Fruit fly (Drosophila melanogaster) whole organism, embryonic: ENCODE data around the gene CG8892.

ENCODE experiments used
- bowl ChIP-seq: fragments of 200-800 bp; sonication (Bioruptor generic); IDR thresholded peaks from 2 replicates; pipeline ENCODE4 v1.3.6; 2022; ENCODE audit warnings: missing biosample characterization, missing genetic modification characterization
- ems ChIP-seq: fragments of 200-800 bp; sonication (Bioruptor generic); optimal IDR thresholded peaks from 3 replicates; lab custom pipeline; 2016; ENCODE audit warnings: missing biosample characterization, missing genetic modification characterization

DNA sequence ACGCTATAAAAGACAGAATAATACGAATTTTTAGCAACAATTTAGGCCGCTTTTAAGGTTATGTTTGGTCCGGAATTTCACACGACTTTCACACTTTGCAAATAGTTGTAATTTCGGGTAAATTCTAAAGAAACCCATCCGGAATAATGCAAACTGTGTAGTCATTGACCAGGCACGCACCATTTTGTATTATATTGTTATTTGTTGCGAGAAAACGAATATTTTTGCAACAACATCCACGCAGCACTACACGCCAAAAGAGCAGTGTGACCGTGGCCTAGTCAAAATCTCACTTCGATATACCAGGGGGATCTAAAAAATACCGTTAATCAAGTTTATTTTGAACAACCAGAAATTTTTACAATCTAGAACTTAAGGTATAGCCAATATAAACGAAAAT, 13.9 kb downstream of the CG8892 start, which contains the start of gene eIF3i:
- no peak for TF ChIP-seq ems (GFP tag; lab: Kevin White, UChicago)
- no peak for TF ChIP-seq bowl
